Worm (Caenorhabditis elegans) whole organism, early embryonic: Measurements from ENCODE around the gene T09A5.14.

Experiments used
- B0310.2 ChIP-seq: sonication (generic microtip); optimal IDR thresholded peaks from 2 replicates; lab custom pipeline; 2016; ENCODE audit warnings: mild to moderate bottlenecking, missing genetic modification characterization, missing compliant biosample characterization
- F13C5.2 ChIP-seq: sonication (generic microtip); optimal IDR thresholded peaks from 2 replicates; lab custom pipeline; 2017; ENCODE audit warnings: mild to moderate bottlenecking, missing genetic modification characterization, inconsistent platforms, missing compliant biosample characterization
- aly-1 ChIP-seq: sonication (generic microtip); optimal IDR thresholded peaks from 2 replicates; lab custom pipeline; 2016; ENCODE audit warnings: missing genetic modification characterization, missing compliant biosample characterization
- ama-1 ChIP-seq: fragments of 150-350 bp; optimal IDR thresholded peaks from 2 replicates; lab custom pipeline; 2014
- ceh-13 ChIP-seq: fragments of 200-800 bp; sonication (Bioruptor generic); optimal IDR thresholded peaks from 2 replicates; lab custom pipeline; 2018; ENCODE audit warnings: mild to moderate bottlenecking, missing genetic modification characterization, missing compliant biosample characterization
- ceh-36 ChIP-seq: sonication (generic microtip); optimal IDR thresholded peaks from 2 replicates; lab custom pipeline; 2016; ENCODE audit warnings: missing genetic modification characterization, inconsistent platforms, missing compliant biosample characterization
- ets-7 ChIP-seq: sonication (generic microtip); optimal IDR thresholded peaks from 2 replicates; lab custom pipeline; 2016; ENCODE audit warnings: missing genotype, missing genetic modification characterization, missing compliant biosample characterization
- flt-1 ChIP-seq: fragments of 200-800 bp; sonication (Bioruptor generic); IDR thresholded peaks from 2 replicates; pipeline ENCODE4 v1.3.6; 2022; ENCODE audit warnings: missing genetic modification characterization, missing compliant biosample characterization
- hmbx-1 ChIP-seq: sonication (generic microtip); optimal IDR thresholded peaks from 2 replicates; lab custom pipeline; 2016; ENCODE audit warnings: mild to moderate bottlenecking, missing genetic modification characterization, missing compliant biosample characterization
- hmg-4 ChIP-seq: fragments of 200-800 bp; sonication (Bioruptor generic); optimal IDR thresholded peaks from 2 replicates; lab custom pipeline; 2018; ENCODE audit warnings: mild to moderate bottlenecking, missing genetic modification characterization, missing compliant biosample characterization
- hnd-1 ChIP-seq: sonication (generic microtip); optimal IDR thresholded peaks from 2 replicates; lab custom pipeline; 2016; ENCODE audit warnings: missing genetic modification characterization, missing compliant biosample characterization
- pes-1 ChIP-seq: fragments of 200-800 bp; sonication (Bioruptor generic); IDR thresholded peaks from 2 replicates; pipeline ENCODE4 v1.3.6; 2022; ENCODE audit warnings: missing genetic modification reagents, missing genetic modification characterization, missing compliant biosample characterization
- scrt-1 ChIP-seq: fragments of 200-800 bp; sonication (Bioruptor generic); IDR thresholded peaks from 2 replicates; pipeline ENCODE4 v1.3.6; 2022; ENCODE audit warnings: missing genetic modification characterization, missing compliant biosample characterization
- sea-1 ChIP-seq: fragments of 200-800 bp; sonication (Bioruptor generic); conservative IDR thresholded peaks from 2 replicates; pipeline ENCODE4 v1.3.6; 2022; ENCODE audit warnings: missing genetic modification characterization, missing compliant biosample characterization
- tbx-11 ChIP-seq: fragments of 200-800 bp; sonication (Bioruptor generic); IDR thresholded peaks from 2 replicates; pipeline ENCODE4 v1.3.6; 2022; ENCODE audit warnings: missing genetic modification characterization, missing compliant biosample characterization
- tbx-37 ChIP-seq: fragments of 200-800 bp; sonication (Bioruptor generic); conservative IDR thresholded peaks from 2 replicates; pipeline ENCODE4 v1.3.6; 2022; ENCODE audit warnings: missing genetic modification reagents, missing genetic modification characterization, missing compliant biosample characterization
- tra-4 ChIP-seq: sonication (generic microtip); optimal IDR thresholded peaks from 2 replicates; lab custom pipeline; 2017; ENCODE audit warnings: missing genetic modification characterization, missing compliant biosample characterization

The T09A5.14 gene

DNA sequence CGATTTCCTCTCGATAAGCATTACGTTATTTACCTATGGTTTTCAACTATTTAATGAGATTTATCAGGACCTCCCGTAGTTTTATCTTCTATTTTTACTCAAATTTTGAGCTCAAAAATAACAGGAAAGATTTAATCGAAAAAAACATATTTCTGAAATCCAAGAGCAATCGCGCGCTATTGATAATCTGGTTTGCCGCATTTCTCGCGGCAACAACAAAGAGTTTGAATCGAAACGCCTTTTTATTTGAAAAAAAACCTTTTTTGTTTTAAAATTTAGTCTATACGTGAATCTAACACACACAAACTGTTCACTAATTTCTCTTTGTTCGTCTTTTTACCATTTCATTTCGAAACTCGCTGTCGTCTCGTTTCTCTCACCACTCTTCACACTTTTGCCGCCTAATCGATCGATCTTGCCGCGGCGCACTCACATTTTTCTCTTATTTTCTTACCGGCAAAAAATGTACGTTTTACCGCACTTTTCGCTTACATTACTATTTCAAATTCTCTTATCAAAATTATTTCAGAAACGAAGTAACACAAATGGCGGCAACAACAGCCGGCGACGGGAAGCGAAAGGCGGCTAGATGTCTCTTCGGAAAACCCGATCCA, 15.9 kb upstream of the T09A5.14 start, which contains the start of gene cki-2:
cki-2 (plus strand) TSS at position 337 of the 614 bp plus-strand sequence.
- TF ChIP-seq hnd-1 (tag; lab: Kevin White, UChicago) (no peak), B0310.2 (tag; lab: Kevin White, UChicago) (no peak), ceh-36 (tag; lab: Kevin White, UChicago) (no peak), sea-1 (GFP tag; lab: Robert Waterston, UW) (no peak), aly-1 (tag; lab: Kevin White, UChicago) (no peak), F13C5.2 (tag; lab: Kevin White, UChicago) (no peak), hmg-4 (GFP tag; lab: Kevin White, UChicago) (no peak), hmbx-1 (no peak), pes-1 (GFP tag; lab: Robert Waterston, UW) (no peak), ceh-13 (GFP tag; lab: Kevin White, UChicago) (no peak), tbx-37 (no peak), ets-7 (tag; lab: Kevin White, UChicago) (no peak)

DNA sequence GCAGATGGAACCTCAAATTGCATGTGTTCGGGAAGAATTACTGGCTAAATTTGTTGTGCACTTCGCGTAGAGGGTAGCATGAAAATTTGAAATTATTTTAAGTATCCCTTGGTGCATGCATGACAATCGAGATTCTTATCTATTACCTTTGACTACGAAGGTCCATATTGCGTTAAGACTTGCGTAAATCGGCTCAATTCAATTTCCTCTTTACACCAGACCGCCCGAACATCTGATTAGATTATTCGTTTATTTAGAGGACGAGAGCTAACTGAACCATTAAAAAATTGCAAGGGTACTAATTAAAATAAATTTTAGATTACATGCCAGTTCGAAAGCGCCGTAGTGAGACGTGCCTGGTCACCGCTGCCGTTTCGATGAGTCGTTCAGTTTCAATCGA, 14.6 kb upstream of the T09A5.14 start:
- no peak for TF ChIP-seq aly-1 (tag; lab: Kevin White, UChicago)
- TF ChIP-seq scrt-1 (GFP tag; lab: Robert Waterston, UW), result no peak
- TF ChIP-seq tra-4 (tag; lab: Kevin White, UChicago), result no peak
- TF ChIP-seq flt-1 (GFP tag; lab: Robert Waterston, UW), result no peak
- TF ChIP-seq F13C5.2 (tag; lab: Kevin White, UChicago), result no peak

DNA sequence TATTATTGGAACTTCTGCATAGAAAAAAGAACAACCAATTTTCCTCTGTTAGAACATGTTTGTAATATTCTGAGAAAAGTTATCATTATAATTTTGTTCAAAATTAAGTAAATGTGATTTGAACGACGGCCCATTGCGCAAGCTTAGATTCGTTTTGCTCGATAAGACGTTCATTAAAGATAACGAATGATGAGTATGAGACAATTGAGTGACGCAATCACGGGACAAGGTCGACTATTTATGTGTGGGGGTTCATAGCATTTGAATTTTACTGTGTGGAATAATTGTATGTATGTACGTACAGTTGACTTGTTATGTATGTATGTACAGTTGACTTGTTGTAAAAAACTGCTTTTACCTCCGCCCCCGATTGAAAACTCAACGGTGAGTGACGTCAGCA, 12.8 kb upstream of the T09A5.14 start:
- no peak for TF ChIP-seq ceh-13 (GFP tag; lab: Kevin White, UChicago)
- TF ChIP-seq tra-4 (tag; lab: Kevin White, UChicago), result no peak
- no peak for TF ChIP-seq hnd-1 (tag; lab: Kevin White, UChicago)
- no peak for TF ChIP-seq hmg-4 (GFP tag; lab: Kevin White, UChicago)
- TF ChIP-seq ceh-36 (tag; lab: Kevin White, UChicago), result no peak

DNA sequence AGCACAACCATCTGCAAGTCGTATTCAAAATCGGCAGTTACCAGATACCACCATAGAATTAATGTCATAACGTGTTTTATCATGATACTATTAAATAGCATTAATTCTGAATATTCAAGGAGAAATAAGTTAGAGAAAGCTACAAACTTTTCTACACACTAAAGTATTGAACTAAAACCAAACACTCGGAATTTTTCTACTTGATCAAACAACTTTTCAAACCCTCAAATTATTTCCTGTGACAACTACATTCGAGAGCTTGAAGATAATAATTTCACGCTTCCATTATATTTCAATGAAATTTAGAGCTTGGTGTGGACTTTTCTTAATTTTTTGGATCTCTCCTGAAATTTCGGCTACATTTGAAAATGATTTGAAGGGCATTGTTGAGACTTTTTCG, 9.7 kb upstream of the T09A5.14 start, which contains the start of gene irld-47:
irld-47 (minus strand) TSS at position 101 of the 400 bp plus-strand sequence.
- TF ChIP-seq ama-1 (lab: Kevin White, UChicago) (no peak), B0310.2 (tag; lab: Kevin White, UChicago) (no peak), tbx-37 (no peak), sea-1 (GFP tag; lab: Robert Waterston, UW) (no peak), hmbx-1 (no peak), flt-1 (GFP tag; lab: Robert Waterston, UW) (no peak), F13C5.2 (tag; lab: Kevin White, UChicago) (no peak), scrt-1 (GFP tag; lab: Robert Waterston, UW) (no peak)

DNA sequence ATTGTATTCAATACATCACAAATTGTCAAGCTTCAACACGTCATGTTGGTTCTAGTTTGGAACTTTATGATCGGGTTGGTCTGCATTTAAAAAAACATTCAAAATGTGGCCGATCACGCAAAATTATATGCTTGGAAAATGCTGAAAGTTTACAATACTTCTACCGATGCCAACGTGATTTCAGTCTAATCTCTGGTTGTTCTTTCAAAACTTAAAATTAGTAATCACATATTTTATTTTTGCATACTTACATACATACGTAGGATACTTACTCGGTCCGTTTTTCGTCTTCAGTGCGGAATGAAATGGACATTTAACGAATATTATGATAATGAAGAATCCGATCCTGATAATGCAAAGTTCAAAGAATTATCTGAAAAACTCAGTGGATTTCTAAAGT, 7.0 kb upstream of the T09A5.14 start, which contains the start of gene srw-62:
srw-62 (plus strand) TSS at position 301 of the 400 bp plus-strand sequence.
- no peak for TF ChIP-seq flt-1 (GFP tag; lab: Robert Waterston, UW)
- no peak for TF ChIP-seq F13C5.2 (tag; lab: Kevin White, UChicago)
- TF ChIP-seq ama-1 (lab: Kevin White, UChicago), result no peak
- TF ChIP-seq ceh-13 (GFP tag; lab: Kevin White, UChicago), result no peak
- no peak for TF ChIP-seq hmbx-1
- TF ChIP-seq pes-1 (GFP tag; lab: Robert Waterston, UW), result no peak
- TF ChIP-seq hmg-4 (GFP tag; lab: Kevin White, UChicago), result no peak
- no peak for TF ChIP-seq B0310.2 (tag; lab: Kevin White, UChicago)
- TF ChIP-seq tbx-37, result no peak
- TF ChIP-seq ceh-36 (tag; lab: Kevin White, UChicago), result no peak
- no peak for TF ChIP-seq scrt-1 (GFP tag; lab: Robert Waterston, UW)
- no peak for TF ChIP-seq tbx-11
- TF ChIP-seq tra-4 (tag; lab: Kevin White, UChicago), result no peak
- TF ChIP-seq hnd-1 (tag; lab: Kevin White, UChicago), result no peak
- no peak for TF ChIP-seq sea-1 (GFP tag; lab: Robert Waterston, UW)
- TF ChIP-seq ets-7 (tag; lab: Kevin White, UChicago), result no peak
- no peak for TF ChIP-seq aly-1 (tag; lab: Kevin White, UChicago)

DNA sequence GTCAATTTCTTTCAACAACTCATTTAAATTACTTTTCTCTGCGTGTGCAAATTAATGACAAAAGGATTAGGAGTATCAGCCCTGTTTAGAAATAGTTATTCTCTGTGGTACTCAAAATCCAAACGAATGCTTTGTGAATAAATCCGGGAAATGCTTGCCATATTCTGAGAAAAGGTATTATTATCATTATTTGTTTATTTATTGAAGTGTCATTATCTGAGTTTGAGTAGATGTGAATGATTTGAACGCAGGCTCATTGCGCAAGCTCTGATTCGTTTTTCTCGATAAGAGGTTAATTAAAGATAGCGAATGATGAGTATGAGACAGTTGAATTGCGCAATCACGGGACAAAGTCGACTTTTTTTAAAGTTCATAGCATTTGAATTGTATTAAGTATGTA, 4.3 kb upstream of the T09A5.14 start:
- no peak for TF ChIP-seq hnd-1 (tag; lab: Kevin White, UChicago)

DNA sequence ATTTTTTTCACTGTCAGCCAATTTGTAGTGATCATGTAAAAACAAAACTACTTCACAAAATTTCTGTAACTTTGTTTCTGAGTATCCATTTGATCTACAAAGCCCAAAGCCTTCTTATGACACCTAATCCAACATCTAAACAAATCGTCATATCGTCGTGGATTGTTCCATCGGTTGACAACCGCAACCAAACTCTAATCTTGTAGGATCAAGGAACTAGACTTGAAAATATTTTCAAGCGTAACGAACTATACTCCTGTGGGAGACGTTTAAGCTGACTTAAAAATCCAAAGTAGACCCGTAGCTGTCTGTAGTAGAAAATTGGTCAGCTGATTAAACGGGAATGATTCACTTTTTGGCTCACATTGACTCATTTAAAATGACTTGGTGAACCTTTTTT, 2.5 kb upstream of the T09A5.14 start:
- no peak for TF ChIP-seq F13C5.2 (tag; lab: Kevin White, UChicago)
- no peak for TF ChIP-seq hmbx-1
- no peak for TF ChIP-seq tbx-37
- no peak for TF ChIP-seq ceh-13 (GFP tag; lab: Kevin White, UChicago)
- TF ChIP-seq hmg-4 (GFP tag; lab: Kevin White, UChicago), result no peak
- no peak for TF ChIP-seq ceh-36 (tag; lab: Kevin White, UChicago)
- no peak for TF ChIP-seq pes-1 (GFP tag; lab: Robert Waterston, UW)

DNA sequence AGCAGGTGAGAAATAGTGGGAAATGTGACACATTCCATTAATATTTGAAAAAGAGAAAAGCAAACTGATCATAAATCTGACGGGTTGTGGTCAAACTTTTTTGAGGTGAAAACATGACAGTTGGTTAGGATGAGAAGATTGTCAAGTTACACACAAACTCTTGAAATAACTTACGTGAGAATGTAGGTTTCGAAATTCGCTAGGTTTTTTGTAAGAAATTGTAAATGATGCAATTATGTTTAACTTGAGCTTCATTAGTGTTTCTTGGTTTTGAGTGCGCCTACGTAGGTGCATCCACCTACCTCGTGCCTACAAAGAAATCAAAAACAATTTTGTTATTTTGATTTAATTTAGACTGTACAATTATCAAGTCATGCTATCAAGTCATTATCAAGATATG, 3.2 kb downstream of the T09A5.14 start, which contains the start of gene cex-2:
cex-2 (minus strand) TSS at position 101 of the 400 bp plus-strand sequence.
- TF ChIP-seq hmbx-1 (no peak), ceh-13 (GFP tag; lab: Kevin White, UChicago) (no peak), hmg-4 (GFP tag; lab: Kevin White, UChicago) (no peak), tbx-11 (no peak), hnd-1 (tag; lab: Kevin White, UChicago) (no peak), ets-7 (tag; lab: Kevin White, UChicago) (no peak), ceh-36 (tag; lab: Kevin White, UChicago) (no peak), tra-4 (tag; lab: Kevin White, UChicago) (no peak), F13C5.2 (tag; lab: Kevin White, UChicago) (no peak), ama-1 (lab: Kevin White, UChicago) (no peak), scrt-1 (GFP tag; lab: Robert Waterston, UW) (no peak), pes-1 (GFP tag; lab: Robert Waterston, UW) (no peak), aly-1 (tag; lab: Kevin White, UChicago) (no peak), sea-1 (GFP tag; lab: Robert Waterston, UW) (no peak), tbx-37 (no peak), B0310.2 (tag; lab: Kevin White, UChicago) (no peak), flt-1 (GFP tag; lab: Robert Waterston, UW) (no peak)
